Worm (Caenorhabditis elegans) whole organism, L4 larva: ENCODE data around the gene ntl-9.

Experiments used
- R02D3.7 ChIP-seq: fragments of 150-350 bp; sonication (generic microtip); optimal IDR thresholded peaks from 3 replicates; lab custom pipeline; 2014; ENCODE audit warnings: missing biosample characterization, missing genetic modification characterization
- ama-1 ChIP-seq: fragments of 150-350 bp; optimal IDR thresholded peaks from 2 replicates; lab custom pipeline; 2014; ENCODE audit warnings: inconsistent platforms, mixed read lengths
- fkh-10 ChIP-seq: fragments of 150-350 bp; optimal IDR thresholded peaks from 2 replicates; lab custom pipeline; 2014; ENCODE audit warnings: missing biosample characterization, missing genetic modification reagents, missing genetic modification characterization
- mdl-1 ChIP-seq, 2 experiments: fragments of 150-350 bp in 1 of 2; sonication (generic microtip) in 1 of 2; optimal IDR thresholded peaks; 2 replicates each; lab custom pipeline; 2014 to 2017; ENCODE audit warnings: missing biosample characterization in 2 of 2, missing genetic modification characterization in 2 of 2
- nhr-25 ChIP-seq: sonication (generic microtip); optimal IDR thresholded peaks from 2 replicates; lab custom pipeline; 2017; ENCODE audit warnings: missing genetic modification characterization, mild to moderate bottlenecking, missing compliant biosample characterization, antibody characterized with exemption, moderate library complexity, borderline replicate concordance; ENCODE audit not compliant: insufficient read depth

DNA sequence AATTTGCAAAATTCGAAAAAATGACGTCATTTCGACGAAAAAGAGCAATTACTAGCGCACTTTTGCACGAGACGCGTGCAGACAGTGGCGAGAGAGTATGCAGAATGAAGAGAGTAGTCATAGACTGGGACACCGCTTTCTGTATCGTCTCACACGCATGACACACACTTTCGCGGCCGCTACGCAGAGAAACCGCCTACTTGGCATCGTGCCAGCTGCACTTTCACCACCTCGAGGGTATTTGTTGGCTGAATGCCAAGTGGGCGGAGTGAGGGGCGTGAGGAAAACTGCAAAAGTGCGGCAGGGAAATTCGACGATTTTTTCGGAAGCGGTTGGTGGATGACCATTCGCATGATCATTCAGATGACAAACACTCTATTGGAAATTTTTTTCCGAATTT lies 44.6 kb upstream of the ntl-9 start:
- TF ChIP-seq fkh-10 (GFP tag; lab: Kevin White, UChicago) (peak; percentile 99), mdl-1 (tag; optimal IDR thresholded peaks at IDR 0.05; lab: Kevin White, UChicago) (peak; percentile 79 to 99), nhr-25 (tag; lab: Kevin White, UChicago) (peak; percentile 98), R02D3.7 (tag; lab: Kevin White, UChicago) (no peak), ama-1 (lab: Kevin White, UChicago) (peak; percentile 68)
